Fruit fly (Drosophila melanogaster) whole organism, embryonic: ENCODE results near the gene CG13250.
A peak's percentile ranks its signal among the peaks of the same experiment; 100 is the strongest.

Source experiments
- ATbp ChIP-seq: fragments of 200-800 bp; sonication (Bioruptor generic); optimal IDR thresholded peaks from 2 replicates; lab custom pipeline; 2017; ENCODE audit warnings: missing biosample characterization, mild to moderate bottlenecking, missing genetic modification characterization, missing genetic modification reagents
- Bgb ChIP-seq: fragments of 200-800 bp; sonication (Bioruptor generic); IDR thresholded peaks from 2 replicates; pipeline ENCODE4 v1.3.6; 2022; ENCODE audit warnings: missing biosample characterization, missing genetic modification characterization; ENCODE audit not compliant: partially characterized antibody
- CG12155 ChIP-seq: fragments of 200-800 bp; sonication (Bioruptor generic); optimal IDR thresholded peaks from 3 replicates; lab custom pipeline; 2016; ENCODE audit warnings: missing biosample characterization, missing genetic modification characterization
- CG12659 ChIP-seq: fragments of 200-800 bp; sonication (Bioruptor generic); optimal IDR thresholded peaks from 3 replicates; lab custom pipeline; 2017; ENCODE audit warnings: mild to moderate bottlenecking, missing biosample characterization, missing genetic modification reagents, missing genetic modification characterization
- CG14710 ChIP-seq: fragments of 200-800 bp; sonication (Bioruptor generic); optimal IDR thresholded peaks from 3 replicates; lab custom pipeline; 2019; ENCODE audit warnings: missing biosample characterization, mild to moderate bottlenecking, missing genetic modification characterization, moderate library complexity
- CG15011 ChIP-seq: fragments of 200-800 bp; sonication (Bioruptor generic); optimal IDR thresholded peaks from 3 replicates; lab custom pipeline; 2018; ENCODE audit warnings: missing biosample characterization, mild to moderate bottlenecking, missing genetic modification characterization
- CG17186 ChIP-seq: fragments of 200-800 bp; sonication (Bioruptor generic); optimal IDR thresholded peaks from 3 replicates; lab custom pipeline; 2017; ENCODE audit warnings: missing biosample characterization, missing genetic modification reagents, missing genetic modification characterization
- CG17385 ChIP-seq: fragments of 200-800 bp; sonication (Bioruptor generic); optimal IDR thresholded peaks from 3 replicates; lab custom pipeline; 2018; ENCODE audit warnings: missing biosample characterization, mild to moderate bottlenecking, missing genetic modification characterization
- CG18619 ChIP-seq: fragments of 200-800 bp; sonication (Bioruptor generic); optimal IDR thresholded peaks from 3 replicates; lab custom pipeline; 2017; ENCODE audit warnings: missing biosample characterization, mild to moderate bottlenecking, missing genetic modification characterization
- CG31365 ChIP-seq: fragments of 200-800 bp; sonication (Bioruptor generic); optimal IDR thresholded peaks from 2 replicates; lab custom pipeline; 2018; ENCODE audit warnings: missing biosample characterization, mild to moderate bottlenecking, missing genetic modification characterization
- CG32772 ChIP-seq: fragments of 200-800 bp; sonication (Bioruptor generic); IDR thresholded peaks from 2 replicates; pipeline ENCODE4 v1.3.6; 2022; ENCODE audit warnings: missing biosample characterization, missing genetic modification characterization
- CG4730 ChIP-seq: fragments of 200-800 bp; sonication (Bioruptor generic); IDR thresholded peaks from 2 replicates; pipeline ENCODE4 v1.3.6; 2022; ENCODE audit warnings: missing biosample characterization, missing genetic modification characterization
- CG5245 ChIP-seq: fragments of 200-800 bp; sonication (Bioruptor generic); optimal IDR thresholded peaks from 3 replicates; lab custom pipeline; 2016; ENCODE audit warnings: missing biosample characterization, missing genetic modification characterization
- CG6854 ChIP-seq: fragments of 200-800 bp; sonication (Bioruptor generic); optimal IDR thresholded peaks from 3 replicates; lab custom pipeline; 2017; ENCODE audit warnings: missing biosample characterization, mild to moderate bottlenecking, missing genetic modification characterization
- CG7271 ChIP-seq: fragments of 200-800 bp; sonication (Bioruptor generic); optimal IDR thresholded peaks from 2 replicates; lab custom pipeline; 2018; ENCODE audit warnings: missing biosample characterization, mild to moderate bottlenecking, missing genetic modification characterization, moderate library complexity
- CG7372 ChIP-seq: fragments of 200-800 bp; sonication (Bioruptor generic); IDR thresholded peaks from 2 replicates; pipeline ENCODE4 v1.3.6; 2022; ENCODE audit warnings: missing biosample characterization, missing genetic modification characterization
- CG7839 ChIP-seq: fragments of 200-800 bp; sonication (Bioruptor generic); optimal IDR thresholded peaks from 3 replicates; lab custom pipeline; 2018; ENCODE audit warnings: missing biosample characterization, mild to moderate bottlenecking, missing genetic modification characterization, moderate library complexity
- D19A ChIP-seq: fragments of 200-800 bp; optimal IDR thresholded peaks from 3 replicates; lab custom pipeline; 2019; ENCODE audit warnings: missing biosample characterization, mild to moderate bottlenecking, missing genetic modification characterization, moderate library complexity
- Dip3 ChIP-seq: fragments of 200-800 bp; sonication (Bioruptor generic); optimal IDR thresholded peaks from 3 replicates; lab custom pipeline; 2016; ENCODE audit warnings: missing biosample characterization, missing genetic modification characterization
- Doc2 ChIP-seq: fragments of 200-800 bp; sonication (Bioruptor generic); IDR thresholded peaks from 2 replicates; pipeline ENCODE4 v1.3.6; 2022; ENCODE audit warnings: missing biosample characterization, missing genetic modification characterization
- ERR ChIP-seq: fragments of 200-800 bp; sonication (Bioruptor generic); optimal IDR thresholded peaks from 2 replicates; lab custom pipeline; 2016; ENCODE audit warnings: missing biosample characterization, missing genetic modification characterization
- Fer2 ChIP-seq: fragments of 200-800 bp; sonication (Bioruptor generic); optimal IDR thresholded peaks from 2 replicates; lab custom pipeline; 2018; ENCODE audit warnings: missing biosample characterization, mild to moderate bottlenecking, missing genetic modification characterization, moderate library complexity
- Fer3 ChIP-seq: fragments of 200-800 bp; sonication (Bioruptor generic); optimal IDR thresholded peaks from 2 replicates; lab custom pipeline; 2018; ENCODE audit warnings: missing biosample characterization, mild to moderate bottlenecking, missing genetic modification characterization, moderate library complexity
- HHEX ChIP-seq: fragments of 200-800 bp; sonication (Bioruptor generic); optimal IDR thresholded peaks from 3 replicates; lab custom pipeline; 2017; ENCODE audit warnings: missing biosample characterization, mild to moderate bottlenecking, missing genetic modification characterization, missing genetic modification reagents
- HLHmδ ChIP-seq: fragments of 200-800 bp; sonication (Bioruptor generic); optimal IDR thresholded peaks from 2 replicates; lab custom pipeline; 2018; ENCODE audit warnings: missing biosample characterization, mild to moderate bottlenecking, missing genetic modification characterization, moderate library complexity
- Hsf ChIP-seq: fragments of 200-800 bp; sonication (Bioruptor generic); optimal IDR thresholded peaks from 3 replicates; lab custom pipeline; 2016; ENCODE audit warnings: missing biosample characterization, missing genetic modification characterization
- Kr ChIP-seq: fragments of 200-800 bp; sonication (Bioruptor generic); optimal IDR thresholded peaks from 2 replicates; lab custom pipeline; 2017; ENCODE audit warnings: missing biosample characterization, mild to moderate bottlenecking, missing genetic modification characterization
- Nf-YC ChIP-seq: fragments of 200-800 bp; optimal IDR thresholded peaks from 3 replicates; lab custom pipeline; 2019; ENCODE audit warnings: missing biosample characterization, mild to moderate bottlenecking, missing genetic modification characterization, moderate library complexity
- NfI ChIP-seq: fragments of 200-800 bp; sonication (Bioruptor generic); optimal IDR thresholded peaks from 3 replicates; lab custom pipeline; 2018; ENCODE audit warnings: missing biosample characterization, mild to moderate bottlenecking, missing genetic modification characterization, moderate library complexity
- Ptx1 ChIP-seq: fragments of 200-800 bp; sonication (Bioruptor generic); IDR thresholded peaks from 2 replicates; pipeline ENCODE4 v1.3.6; 2022; ENCODE audit warnings: missing biosample characterization, missing genetic modification characterization
- Side ChIP-seq: fragments of 200-800 bp; sonication (Bioruptor generic); optimal IDR thresholded peaks from 2 replicates; lab custom pipeline; 2016; ENCODE audit warnings: missing biosample characterization, missing genetic modification characterization
- Six4 ChIP-seq: fragments of 200-800 bp; sonication (Bioruptor generic); optimal IDR thresholded peaks from 2 replicates; lab custom pipeline; 2016; ENCODE audit warnings: missing biosample characterization, missing genetic modification characterization
- TFAM ChIP-seq: fragments of 200-800 bp; sonication (Bioruptor generic); optimal IDR thresholded peaks from 2 replicates; lab custom pipeline; 2017; ENCODE audit warnings: missing biosample characterization, missing genetic modification characterization, inconsistent platforms
- abd-A ChIP-seq: fragments of 200-800 bp; sonication (Bioruptor generic); optimal IDR thresholded peaks from 3 replicates; lab custom pipeline; 2019; ENCODE audit warnings: missing biosample characterization, mild to moderate bottlenecking, missing genetic modification characterization, moderate library complexity
- chinmo ChIP-seq: fragments of 200-800 bp; sonication (Bioruptor generic); IDR thresholded peaks from 4 replicates; pipeline ENCODE4 v1.3.6; 2022; ENCODE audit warnings: missing biosample characterization, missing genetic modification characterization; ENCODE audit not compliant: partially characterized antibody
- chn ChIP-seq: fragments of 200-800 bp; sonication (Bioruptor generic); optimal IDR thresholded peaks from 2 replicates; lab custom pipeline; 2016; ENCODE audit warnings: missing biosample characterization, missing genetic modification characterization
- ci ChIP-seq: fragments of 200-800 bp; sonication (Bioruptor generic); IDR thresholded peaks from 3 replicates; pipeline ENCODE4 v1.3.6; 2022; ENCODE audit warnings: missing biosample characterization, missing genetic modification characterization
- en ChIP-seq: fragments of 200-800 bp; sonication (Bioruptor generic); optimal IDR thresholded peaks from 2 replicates; lab custom pipeline; 2016; ENCODE audit warnings: missing biosample characterization, missing genetic modification characterization
- grau ChIP-seq: fragments of 200-800 bp; optimal IDR thresholded peaks from 3 replicates; lab custom pipeline; 2019; ENCODE audit warnings: missing biosample characterization, mild to moderate bottlenecking, missing genetic modification characterization, moderate library complexity
- gsb ChIP-seq: fragments of 200-800 bp; sonication (Bioruptor generic); IDR thresholded peaks from 2 replicates; pipeline ENCODE4 v1.3.6; 2022; ENCODE audit warnings: missing biosample characterization, missing genetic modification characterization
- gsb-n ChIP-seq: fragments of 200-800 bp; sonication (Bioruptor generic); optimal IDR thresholded peaks from 3 replicates; lab custom pipeline; 2018; ENCODE audit warnings: missing biosample characterization, mild to moderate bottlenecking, missing genetic modification characterization
- her ChIP-seq: fragments of 200-800 bp; sonication (Bioruptor generic); optimal IDR thresholded peaks from 2 replicates; lab custom pipeline; 2016; ENCODE audit warnings: missing biosample characterization, missing genetic modification characterization
- jing ChIP-seq: fragments of 200-800 bp; sonication (Bioruptor generic); optimal IDR thresholded peaks from 2 replicates; lab custom pipeline; 2018; ENCODE audit warnings: missing biosample characterization, mild to moderate bottlenecking, missing genetic modification characterization
- mirr ChIP-seq: fragments of 200-800 bp; sonication (Bioruptor generic); optimal IDR thresholded peaks from 3 replicates; lab custom pipeline; 2018; ENCODE audit warnings: missing biosample characterization, mild to moderate bottlenecking, missing genetic modification characterization
- pnt ChIP-seq: fragments of 200-800 bp; sonication (Bioruptor generic); optimal IDR thresholded peaks from 3 replicates; lab custom pipeline; 2016; ENCODE audit warnings: missing biosample characterization, missing genetic modification characterization
- repo ChIP-seq: fragments of 200-800 bp; sonication (Bioruptor generic); optimal IDR thresholded peaks from 2 replicates; lab custom pipeline; 2016; ENCODE audit warnings: missing biosample characterization, missing genetic modification characterization
- tna ChIP-seq: fragments of 200-800 bp; sonication (Bioruptor generic); IDR thresholded peaks from 2 replicates; pipeline ENCODE4 v1.3.6; 2022; ENCODE audit warnings: missing biosample characterization, missing genetic modification characterization; ENCODE audit not compliant: partially characterized antibody
- ttk ChIP-seq: fragments of 200-800 bp; sonication (Bioruptor generic); IDR thresholded peaks from 2 replicates; pipeline ENCODE4 v2.1.2; 2022; ENCODE audit warnings: missing biosample characterization, missing genetic modification characterization
- wek ChIP-seq: fragments of 200-800 bp; sonication (Bioruptor generic); optimal IDR thresholded peaks from 3 replicates; lab custom pipeline; 2018; ENCODE audit warnings: missing biosample characterization, mild to moderate bottlenecking, missing genetic modification characterization, moderate library complexity
- zen2 ChIP-seq: fragments of 200-800 bp; sonication (Bioruptor generic); IDR thresholded peaks from 3 replicates; pipeline ENCODE4 v1.3.6; 2022; ENCODE audit warnings: missing biosample characterization, missing genetic modification characterization; ENCODE audit not compliant: partially characterized antibody

The CG13250 gene

dm6 chr3L:20526196-20526740, 7.2 kb upstream of the CG13250 start, which contains the start of gene Nubp2 (continued):
- peak; percentile 96 for TF ChIP-seq NfI
- TF ChIP-seq TFAM (GFP tag; lab: Kevin White, UChicago), result peak; percentile 68
- peak; percentile 82 for TF ChIP-seq CG6854
- TF ChIP-seq HHEX (GFP tag; lab: Kevin White, UChicago), result peak; percentile 94
- TF ChIP-seq jing (GFP tag; lab: Kevin White, UChicago), result peak; percentile 85
- peak; percentile 97 for TF ChIP-seq CG14710 (tag; lab: Kevin White, UChicago)
- TF ChIP-seq grau (tag; lab: Kevin White, UChicago), result peak; percentile 96
- peak; percentile 86 for TF ChIP-seq gsb (GFP tag; lab: Robert Waterston, UW)
- peak; percentile 89 for TF ChIP-seq Side (GFP tag; lab: Kevin White, UChicago)
- peak; percentile 98 for TF ChIP-seq Hsf (GFP tag; lab: Kevin White, UChicago)
- TF ChIP-seq chinmo (GFP tag; lab: Robert Waterston, UW), result no peak
- TF ChIP-seq HLHmδ (GFP tag; lab: Kevin White, UChicago), result no peak
- peak; percentile 72 for TF ChIP-seq ERR (GFP tag; lab: Kevin White, UChicago)
- TF ChIP-seq ci, result peak; percentile 87
- no peak for TF ChIP-seq Bgb
- TF ChIP-seq gsb-n (tag; lab: Kevin White, UChicago), result peak; percentile 92
- no peak for TF ChIP-seq zen2 (GFP tag; lab: Robert Waterston, UW)
- TF ChIP-seq CG7839, result peak; percentile 96
- TF ChIP-seq Ptx1, result peak; percentile 94
- TF ChIP-seq Fer3, result peak; percentile 94
- TF ChIP-seq Nf-YC (tag; lab: Kevin White, UChicago), result peak; percentile 95
- TF ChIP-seq chn, result peak; percentile 94
- TF ChIP-seq tna (GFP tag; lab: Robert Waterston, UW), result no peak
- peak; percentile 95 for TF ChIP-seq CG7372 (GFP tag; lab: Robert Waterston, UW)
- TF ChIP-seq ttk (GFP tag; lab: Robert Waterston, UW), result peak; percentile 89
- peak; percentile 15 for TF ChIP-seq Kr (GFP tag; lab: Kevin White, UChicago)
- peak; percentile 88 for TF ChIP-seq ATbp (GFP tag; lab: Kevin White, UChicago)
- TF ChIP-seq CG31365, result peak; percentile 51
- peak; percentile 95 for TF ChIP-seq CG18619 (GFP tag; lab: Kevin White, UChicago)
- peak; percentile 94 for TF ChIP-seq Fer2 (tag; lab: Kevin White, UChicago)
- TF ChIP-seq CG15011 (GFP tag; lab: Kevin White, UChicago), result peak; percentile 92
- TF ChIP-seq CG17385, result peak; percentile 90
- TF ChIP-seq Dip3 (GFP tag; lab: Kevin White, UChicago), result peak; percentile 94
- TF ChIP-seq repo, result peak; percentile 80
- TF ChIP-seq en, result peak; percentile 63
- TF ChIP-seq her (GFP tag; lab: Kevin White, UChicago), result peak; percentile 79
- TF ChIP-seq abd-A (tag; lab: Kevin White, UChicago), result no peak
- peak; percentile 92 for TF ChIP-seq CG32772 (GFP tag; lab: Robert Waterston, UW)
- TF ChIP-seq CG7271 (tag; lab: Kevin White, UChicago), result peak; percentile 78
- TF ChIP-seq CG12659 (GFP tag; lab: Kevin White, UChicago), result peak; percentile 98
- peak; percentile 94 for TF ChIP-seq pnt
- TF ChIP-seq Six4, result peak; percentile 91
- TF ChIP-seq wek, result peak; percentile 99
- TF ChIP-seq Doc2, result no peak; the same call in none of the 2 replicates
- TF ChIP-seq CG5245 (GFP tag; lab: Kevin White, UChicago), result peak; percentile 91
- TF ChIP-seq mirr (GFP tag; lab: Kevin White, UChicago), result peak; percentile 89
- TF ChIP-seq CG12155 (GFP tag; lab: Kevin White, UChicago), result peak; percentile 96
- TF ChIP-seq D19A (tag; lab: Kevin White, UChicago), result peak; percentile 91
- peak; percentile 84 for TF ChIP-seq CG17186 (GFP tag; lab: Kevin White, UChicago)
- peak; percentile 90 for TF ChIP-seq CG4730 (GFP tag; lab: Robert Waterston, UW)
